Fruit fly (Drosophila melanogaster) whole organism, pupa: ENCODE results near the gene CG6726.

Source experiments
- CG12605 ChIP-seq: fragments of 200-800 bp; sonication (Bioruptor generic); IDR thresholded peaks from 2 replicates; pipeline ENCODE4 v1.3.6; 2022; ENCODE audit warnings: missing biosample characterization, missing genetic modification characterization
- CG14655 ChIP-seq: fragments of 200-800 bp; sonication (Bioruptor generic); optimal IDR thresholded peaks from 3 replicates; lab custom pipeline; 2017; ENCODE audit warnings: mild to moderate bottlenecking, missing biosample characterization, missing genetic modification reagents, missing genetic modification characterization
- CG17806 ChIP-seq: fragments of 200-800 bp; sonication (Bioruptor generic); optimal IDR thresholded peaks from 2 replicates; lab custom pipeline; 2018; ENCODE audit warnings: missing biosample characterization, mild to moderate bottlenecking, missing genetic modification characterization, moderate library complexity
- CG4496 ChIP-seq: fragments of 200-800 bp; sonication (Bioruptor generic); IDR thresholded peaks from 3 replicates; pipeline ENCODE4 v1.3.6; 2022; ENCODE audit warnings: missing biosample characterization, missing genetic modification characterization
- CG8301 ChIP-seq: fragments of 200-800 bp; sonication (Bioruptor generic); optimal IDR thresholded peaks from 2 replicates; lab custom pipeline; 2018; ENCODE audit warnings: missing biosample characterization, mild to moderate bottlenecking, missing genetic modification characterization
- CG9948 ChIP-seq: fragments of 200-800 bp; sonication (Bioruptor generic); optimal IDR thresholded peaks from 2 replicates; lab custom pipeline; 2018; ENCODE audit warnings: missing biosample characterization, mild to moderate bottlenecking, missing genetic modification characterization, moderate library complexity
- D1 ChIP-seq: fragments of 200-800 bp; sonication (Bioruptor generic); optimal IDR thresholded peaks from 2 replicates; lab custom pipeline; 2018; ENCODE audit warnings: missing biosample characterization, mild to moderate bottlenecking, missing genetic modification characterization, moderate library complexity
- Ets98B ChIP-seq: fragments of 200-800 bp; sonication (Bioruptor generic); IDR thresholded peaks from 2 replicates; pipeline ENCODE4 v1.3.6; 2022; ENCODE audit warnings: missing biosample characterization, missing genetic modification characterization
- Pif1A ChIP-seq: fragments of 200-800 bp; sonication (Bioruptor generic); optimal IDR thresholded peaks from 3 replicates; lab custom pipeline; 2016; ENCODE audit warnings: missing biosample characterization, missing genetic modification characterization
- Pif1B ChIP-seq: fragments of 200-800 bp; sonication (Bioruptor generic); optimal IDR thresholded peaks from 3 replicates; lab custom pipeline; 2016; ENCODE audit warnings: missing biosample characterization, missing genetic modification characterization
- Snoo ChIP-seq: fragments of 200-800 bp; sonication (Bioruptor generic); optimal IDR thresholded peaks from 3 replicates; lab custom pipeline; 2017; ENCODE audit warnings: missing biosample characterization, mild to moderate bottlenecking, missing genetic modification characterization, inconsistent platforms
- fd96Ca ChIP-seq: fragments of 200-800 bp; sonication (Bioruptor generic); IDR thresholded peaks from 3 replicates; pipeline ENCODE4 v1.3.6; 2022; ENCODE audit warnings: missing biosample characterization, missing genetic modification characterization
- gl ChIP-seq: fragments of 200-800 bp; sonication (Bioruptor generic); optimal IDR thresholded peaks from 2 replicates; lab custom pipeline; 2018; ENCODE audit warnings: missing biosample characterization, mild to moderate bottlenecking, missing genetic modification characterization
- rn ChIP-seq: fragments of 200-800 bp; sonication (Bioruptor generic); IDR thresholded peaks from 2 replicates; pipeline ENCODE4 v1.3.6; 2022; ENCODE audit warnings: missing biosample characterization, missing genetic modification characterization

DNA sequence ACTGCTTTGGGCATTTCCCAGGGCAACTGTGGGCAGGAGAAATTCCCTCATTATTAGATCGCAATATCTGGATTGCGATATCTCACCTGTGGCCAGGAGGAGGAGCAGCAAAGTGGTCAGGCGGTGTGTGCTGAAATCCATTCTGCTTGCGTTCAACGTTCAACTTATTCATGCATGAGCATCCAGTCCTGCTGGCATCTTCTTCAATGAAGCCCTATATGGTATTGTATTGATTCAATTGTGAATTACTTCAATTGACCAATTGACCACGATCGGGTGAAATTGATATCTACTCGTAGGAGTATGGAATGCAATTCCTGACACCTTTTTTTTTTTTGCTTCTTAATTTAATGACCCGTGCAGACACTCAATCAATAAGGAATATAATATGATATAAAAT, 35.4 kb upstream of the CG6726 start:
- TF ChIP-seq CG14655 (GFP tag; lab: Kevin White, UChicago) (no peak), Pif1B (no peak), Ets98B (GFP tag; lab: Robert Waterston, UW) (no peak), D1 (tag; lab: Kevin White, UChicago) (no peak), fd96Ca (no peak), rn (GFP tag; lab: Robert Waterston, UW) (no peak), gl (tag; lab: Kevin White, UChicago) (no peak), CG17806 (no peak), CG12605 (GFP tag; lab: Robert Waterston, UW) (no peak), CG9948 (tag; lab: Kevin White, UChicago) (no peak), CG8301 (tag; lab: Kevin White, UChicago) (no peak), Snoo (tag; lab: Kevin White, UChicago) (no peak), CG4496 (GFP tag; lab: Robert Waterston, UW) (no peak), Pif1A (GFP tag; lab: Kevin White, UChicago) (no peak)
